Fruit fly (Drosophila melanogaster) Kc167 (cell line): ENCODE results near the gene Lerp.

Experiments
- Myc ChIP-seq: fragments of >200 bp; optimal IDR thresholded peaks from 2 replicates; lab custom pipeline; 2017; ENCODE audit warnings: missing external identifiers
- Sin3A ChIP-seq: fragments of >200 bp; optimal IDR thresholded peaks from 2 replicates; lab custom pipeline; 2018; ENCODE audit warnings: missing external identifiers
- h ChIP-seq: fragments of >200 bp; optimal IDR thresholded peaks from 3 replicates; lab custom pipeline; 2018; ENCODE audit warnings: missing external identifiers
- insv ChIP-seq: fragments of >200 bp; optimal IDR thresholded peaks from 3 replicates; lab custom pipeline; 2018; ENCODE audit warnings: missing external identifiers
- psq ChIP-seq: fragments of >200 bp; optimal IDR thresholded peaks from 2 replicates; lab custom pipeline; 2017; ENCODE audit warnings: missing external identifiers
- ttk ChIP-seq: sonication (Bioruptor generic); optimal IDR thresholded peaks from 2 replicates; lab custom pipeline; 2017; ENCODE audit warnings: missing external identifiers

Lerp gene

DNA sequence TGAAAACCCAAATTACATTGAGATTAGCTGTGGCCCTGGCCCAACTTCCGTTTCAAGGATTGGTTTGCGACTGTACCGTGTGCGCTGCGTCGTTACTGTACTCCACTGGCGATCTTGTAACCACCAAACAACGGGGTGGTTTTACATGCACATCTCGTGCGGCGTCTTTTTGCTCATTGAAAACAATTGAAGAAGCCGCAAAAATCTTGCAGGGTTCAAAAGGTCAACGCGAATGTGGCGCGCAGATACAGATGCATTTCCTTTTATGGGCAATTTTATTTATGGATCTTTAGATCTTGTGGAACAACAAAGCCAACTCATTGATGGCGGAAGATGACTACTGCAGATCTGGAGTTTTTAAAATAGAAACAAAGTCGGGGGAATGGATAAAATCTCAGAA lies 7.6 kb upstream of the Lerp start:
- TF ChIP-seq psq (lab: Kevin White, UChicago) (no peak), h (lab: Kevin White, UChicago) (no peak), Sin3A (lab: Kevin White, UChicago) (no peak), insv (lab: Kevin White, UChicago) (no peak), Myc (no peak), ttk (lab: Kevin White, UChicago) (no peak)

DNA sequence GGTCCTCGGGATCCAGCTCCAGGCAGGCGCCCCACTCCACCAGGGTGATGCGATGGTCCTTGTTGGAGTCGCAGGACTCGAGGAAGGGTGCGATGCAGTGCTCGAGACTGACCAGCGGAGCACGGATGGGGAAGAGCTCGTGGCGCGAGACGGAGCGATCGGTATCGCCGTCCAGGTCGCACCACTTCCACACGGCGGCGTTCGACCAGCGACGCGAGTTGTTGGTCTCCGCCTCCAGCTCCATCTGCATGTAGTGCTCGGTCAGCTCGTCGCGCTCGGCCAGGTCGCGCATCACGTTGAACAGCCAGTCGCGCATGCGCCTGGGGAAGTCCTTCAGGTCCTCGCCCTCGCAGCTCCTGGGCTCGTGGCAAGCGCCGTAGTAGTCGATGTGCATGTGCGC lies 6.5 kb upstream of the Lerp start:
- TF ChIP-seq Myc (no peak), h (lab: Kevin White, UChicago) (no peak), psq (lab: Kevin White, UChicago) (no peak), insv (lab: Kevin White, UChicago) (no peak), Sin3A (lab: Kevin White, UChicago) (no peak), ttk (lab: Kevin White, UChicago) (no peak)

DNA sequence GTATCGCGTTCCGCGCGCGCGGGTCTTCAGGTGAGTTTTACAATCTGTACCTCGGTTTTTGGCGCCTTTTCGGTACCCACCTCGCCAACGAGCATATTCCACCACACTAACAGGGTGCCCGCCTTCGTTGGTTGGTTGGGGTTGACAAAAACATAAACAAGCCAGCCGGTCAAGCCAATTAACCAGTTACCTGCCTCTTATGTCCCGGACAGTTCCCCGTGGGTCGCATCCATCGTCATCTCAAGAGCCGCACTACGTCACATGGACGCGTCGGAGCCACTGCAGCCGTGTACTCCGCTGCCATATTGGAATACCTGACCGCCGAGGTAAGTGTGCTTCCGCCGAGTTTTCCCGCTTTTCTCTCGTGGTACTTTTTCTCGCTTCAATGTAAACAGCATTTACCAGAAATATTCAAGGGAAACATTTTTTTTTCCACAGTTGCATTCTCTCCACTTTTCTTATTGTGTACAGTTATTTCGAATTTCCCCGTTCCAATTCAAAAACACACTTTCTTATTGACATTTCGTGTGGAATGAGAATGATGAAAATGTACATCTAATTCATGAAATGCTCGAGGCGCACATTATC lies 4.6 kb upstream of the Lerp start:
- TF ChIP-seq Myc (no peak), ttk (lab: Kevin White, UChicago) (no peak), h (lab: Kevin White, UChicago) (no peak), psq (lab: Kevin White, UChicago) (no peak), insv (lab: Kevin White, UChicago) (no peak), Sin3A (lab: Kevin White, UChicago) (no peak)

DNA sequence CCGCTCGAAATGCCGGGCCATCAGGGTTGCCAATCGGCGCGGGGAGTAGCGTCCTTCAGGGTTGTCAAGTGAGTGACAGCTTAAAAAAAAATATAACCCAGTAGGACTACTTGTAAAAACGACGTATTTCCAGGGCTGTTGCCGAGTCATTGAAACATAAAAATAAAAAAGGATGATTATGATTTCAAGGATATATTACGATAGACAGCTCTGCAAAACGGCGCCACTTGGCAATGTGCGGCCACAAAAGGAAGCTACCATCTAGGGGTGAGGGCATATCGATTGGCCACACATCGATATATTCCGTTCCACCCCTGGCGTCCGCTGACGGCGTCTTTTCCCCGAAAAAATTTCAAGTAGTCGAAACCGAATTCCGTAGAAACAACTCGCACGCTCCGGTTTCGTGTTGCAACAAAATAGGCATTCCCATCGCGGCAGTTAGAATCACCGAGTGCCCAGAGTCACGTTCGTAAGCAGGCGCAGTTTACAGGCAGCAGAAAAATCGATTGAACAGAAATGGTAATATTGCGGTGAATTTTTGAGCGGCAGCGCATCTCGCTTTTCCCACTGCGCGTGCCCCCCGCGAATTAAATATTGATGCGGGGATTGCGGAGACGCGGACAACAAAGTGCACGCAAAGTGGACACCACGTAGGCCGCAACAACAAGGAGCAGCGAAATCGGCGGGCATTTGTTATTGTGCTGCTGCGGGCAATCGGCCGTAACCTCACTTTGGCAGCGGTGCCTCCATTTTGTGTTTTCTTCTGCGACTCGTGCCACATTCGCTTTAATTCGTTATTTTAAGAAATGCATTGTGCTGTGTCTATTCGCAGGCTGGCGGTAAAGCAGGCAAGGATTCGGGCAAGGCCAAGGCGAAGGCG lies 3.9 kb upstream of the Lerp start, which contains the start of the genes ball and His2Av:
TSS of gene ball (minus strand) at position 231 of the 880 bp plus-strand sequence.
TSS of gene His2Av (plus strand) at position 353 of the 880 bp plus-strand sequence.
- no peak for TF ChIP-seq psq (lab: Kevin White, UChicago)

DNA sequence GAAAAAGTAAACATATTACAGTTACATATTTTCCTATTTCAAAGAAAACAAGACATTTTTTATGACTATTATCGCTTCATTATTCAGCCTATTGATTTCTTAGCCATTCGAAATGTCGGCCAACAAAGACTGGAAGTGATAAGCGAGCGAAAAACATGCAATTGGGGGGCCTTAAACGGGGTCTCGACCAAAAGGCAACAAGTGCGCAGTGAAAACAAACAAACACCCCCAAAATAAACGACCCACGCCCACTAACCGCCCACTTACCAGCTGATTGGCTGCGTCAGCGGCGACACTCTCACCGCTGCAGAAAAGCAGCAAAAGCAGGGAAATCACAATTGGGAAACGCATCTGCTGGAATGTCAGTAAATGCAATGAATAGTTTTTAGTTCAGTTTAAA lies 717 bp downstream of the Lerp start:
- TF ChIP-seq h (lab: Kevin White, UChicago): no peak
- TF ChIP-seq Myc: no peak
- TF ChIP-seq psq (lab: Kevin White, UChicago): no peak
- TF ChIP-seq Sin3A (lab: Kevin White, UChicago): no peak
- TF ChIP-seq insv (lab: Kevin White, UChicago): no peak

DNA sequence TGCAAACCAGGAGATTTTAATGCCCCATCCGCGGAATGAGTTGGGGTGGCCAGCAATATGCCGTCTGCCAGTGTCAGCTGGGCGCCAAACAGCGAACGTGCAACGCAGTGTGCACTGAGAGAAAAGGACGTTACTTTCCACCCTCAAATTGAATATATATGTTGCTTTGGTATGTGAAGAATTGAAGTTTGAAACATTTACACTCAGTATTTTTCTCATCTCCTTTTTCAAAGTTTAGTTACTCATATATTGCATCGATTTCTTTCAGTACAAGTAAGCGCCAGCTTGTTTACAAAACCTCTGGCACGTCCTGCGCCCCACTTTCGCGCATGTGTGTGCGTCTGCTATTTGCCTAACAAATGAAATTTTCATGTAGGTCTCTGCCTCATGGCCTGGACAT lies 3.7 kb downstream of the Lerp start:
- TF ChIP-seq Myc (no peak), insv (lab: Kevin White, UChicago) (no peak), Sin3A (lab: Kevin White, UChicago) (no peak), ttk (lab: Kevin White, UChicago) (no peak), psq (lab: Kevin White, UChicago) (no peak)

DNA sequence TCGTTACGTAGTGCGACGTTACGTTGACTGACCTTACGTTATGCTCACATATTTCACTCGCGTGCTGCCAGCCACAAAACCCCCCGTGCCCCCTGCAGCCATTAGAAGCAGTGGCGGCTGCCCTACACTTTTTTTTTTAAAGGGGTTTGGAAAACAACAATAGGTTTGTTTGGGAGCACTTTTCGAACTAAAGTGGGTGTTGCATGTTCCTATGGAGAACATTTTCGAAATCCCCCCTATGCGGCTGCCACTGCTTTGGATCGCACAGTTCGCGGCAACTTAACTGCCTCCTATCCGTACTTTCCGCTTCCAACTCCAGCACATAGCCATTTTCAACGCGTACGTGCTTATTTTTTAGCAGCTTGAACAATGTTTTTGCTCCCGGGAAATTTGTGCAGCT lies 9.2 kb downstream of the Lerp start:
- TF ChIP-seq Sin3A (lab: Kevin White, UChicago) (no peak), psq (lab: Kevin White, UChicago) (no peak), Myc (no peak), h (lab: Kevin White, UChicago) (no peak), ttk (lab: Kevin White, UChicago) (no peak), insv (lab: Kevin White, UChicago) (no peak)

DNA sequence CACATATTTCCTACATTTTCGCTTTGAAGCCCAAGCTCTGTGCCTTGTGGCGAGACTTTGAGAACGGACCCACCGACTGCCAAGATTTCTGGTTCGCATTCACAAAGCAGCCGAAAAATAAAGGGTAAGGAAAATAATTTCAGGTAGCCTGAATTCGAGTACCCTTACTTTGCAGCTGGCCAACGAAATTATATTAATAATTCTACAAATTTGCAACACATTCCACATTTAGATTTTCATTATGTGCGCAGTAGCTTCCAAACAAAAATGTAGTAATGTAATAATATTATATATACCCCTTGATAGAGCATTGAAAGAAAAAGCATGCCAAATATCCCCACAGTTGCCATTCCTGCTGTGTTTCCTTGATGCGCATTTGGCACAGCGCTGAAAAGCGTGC lies 16.5 kb downstream of the Lerp start:
- TF ChIP-seq ttk (lab: Kevin White, UChicago) (no peak), Sin3A (lab: Kevin White, UChicago) (no peak), psq (lab: Kevin White, UChicago) (no peak), Myc (no peak), insv (lab: Kevin White, UChicago) (no peak)

DNA sequence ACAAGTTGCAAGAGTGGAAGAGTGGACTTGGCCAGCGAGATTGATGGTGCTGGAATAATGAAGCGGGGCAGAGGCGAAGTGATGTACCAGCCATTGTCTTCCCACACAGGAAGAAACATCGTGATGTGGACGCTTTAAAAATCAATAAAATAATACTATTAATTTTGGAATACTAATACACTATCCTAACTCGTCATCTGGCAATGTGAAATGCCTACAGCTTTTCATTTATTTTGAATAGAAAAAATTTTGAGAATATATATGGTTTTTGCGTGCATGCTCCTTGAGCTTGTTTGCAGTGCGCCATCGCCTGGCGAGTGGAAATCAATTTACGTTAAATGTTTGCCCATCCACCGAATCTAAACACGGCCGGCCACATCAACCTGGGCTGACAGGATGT lies 31.1 kb downstream of the Lerp start:
- no peak for TF ChIP-seq psq (lab: Kevin White, UChicago)
- TF ChIP-seq Myc: no peak
- no peak for TF ChIP-seq h (lab: Kevin White, UChicago)
- no peak for TF ChIP-seq ttk (lab: Kevin White, UChicago)
- TF ChIP-seq insv (lab: Kevin White, UChicago): no peak
- TF ChIP-seq Sin3A (lab: Kevin White, UChicago): no peak

DNA sequence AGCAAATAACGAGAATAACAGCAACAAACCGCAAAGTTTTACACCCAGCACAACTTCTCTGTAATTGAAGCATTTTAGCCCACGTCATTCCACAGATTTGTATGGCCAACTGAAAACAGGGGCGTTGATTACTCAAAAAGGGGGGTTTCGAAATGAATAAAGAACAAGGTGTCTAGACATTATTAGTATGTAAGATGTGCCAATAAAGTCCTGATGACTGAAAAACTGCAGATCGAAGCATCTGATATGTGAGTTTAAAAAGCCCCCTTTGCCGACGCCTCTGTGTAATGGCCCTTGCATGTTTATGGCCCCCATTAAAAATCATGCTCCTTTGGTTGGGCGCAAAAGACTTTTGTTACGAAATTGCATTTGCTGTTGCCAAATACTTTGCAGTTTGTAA lies 41.8 kb downstream of the Lerp start:
- TF ChIP-seq Myc (no peak), insv (lab: Kevin White, UChicago) (no peak), Sin3A (lab: Kevin White, UChicago) (no peak), ttk (lab: Kevin White, UChicago) (no peak), h (lab: Kevin White, UChicago) (no peak), psq (lab: Kevin White, UChicago) (no peak)

DNA sequence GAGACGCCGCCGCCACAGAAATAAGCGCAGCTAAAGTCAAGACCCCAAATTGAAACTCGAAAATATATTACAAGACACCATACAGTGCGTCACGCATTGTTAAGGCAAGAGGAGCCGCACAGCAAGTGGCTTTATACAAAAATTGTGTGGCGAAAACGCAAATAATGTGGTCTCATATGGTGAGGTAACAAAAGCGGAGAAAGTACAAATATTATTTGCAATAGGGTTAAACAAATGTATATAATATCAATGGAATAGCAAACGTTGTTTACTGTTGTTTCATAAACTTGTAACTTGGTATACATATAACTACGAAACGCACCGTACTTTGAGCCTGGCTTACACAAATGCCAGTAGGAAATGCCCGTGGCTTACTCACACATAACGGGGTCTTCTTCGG lies 58.1 kb downstream of the Lerp start:
- no peak for TF ChIP-seq Myc
- no peak for TF ChIP-seq insv (lab: Kevin White, UChicago)
- TF ChIP-seq ttk (lab: Kevin White, UChicago): no peak
- TF ChIP-seq psq (lab: Kevin White, UChicago): no peak
- TF ChIP-seq h (lab: Kevin White, UChicago): no peak
- TF ChIP-seq Sin3A (lab: Kevin White, UChicago): no peak

DNA sequence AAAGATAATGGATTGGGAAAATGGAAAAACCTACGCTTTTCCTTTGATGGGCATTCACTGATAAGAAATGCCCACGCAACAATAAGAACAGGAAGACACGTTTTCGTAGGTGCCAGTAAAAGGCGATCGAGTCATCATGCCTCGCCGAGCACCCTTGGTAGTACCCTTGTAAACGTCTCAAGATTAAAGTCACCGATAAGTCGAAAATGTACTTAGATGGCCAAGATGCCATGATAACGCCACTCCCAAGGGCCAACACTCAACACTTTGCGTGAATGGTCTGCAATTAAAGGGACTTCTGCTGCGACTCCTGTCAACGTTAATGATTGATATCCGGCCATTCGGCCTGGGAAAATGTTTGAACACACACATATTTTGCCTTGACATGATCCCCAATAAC lies 59.8 kb downstream of the Lerp start:
- TF ChIP-seq Myc (no peak), insv (lab: Kevin White, UChicago) (no peak), psq (lab: Kevin White, UChicago) (no peak), ttk (lab: Kevin White, UChicago) (no peak), Sin3A (lab: Kevin White, UChicago) (no peak), h (lab: Kevin White, UChicago) (no peak)
